Fruit fly (Drosophila melanogaster) whole organism: ENCODE measurements around the gene CG31370.

Experiments
- CG8478 ChIP-seq: fragments of >200 bp; optimal IDR thresholded peaks from 2 replicates; lab custom pipeline; 2018; ENCODE audit warnings: inconsistent platforms
- Dll ChIP-seq: fragments of >200 bp; optimal IDR thresholded peaks from 2 replicates; lab custom pipeline; 2017
- EcR ChIP-seq, 2 experiments: fragments of >200 bp; optimal IDR thresholded peaks; 2 replicates each; lab custom pipeline; 2017; ENCODE audit warnings: missing biosample characterization in 2 of 2, missing genetic modification characterization in 2 of 2, missing genetic modification reagents in 2 of 2
- pan ChIP-seq: fragments of >200 bp; optimal IDR thresholded peaks from 2 replicates; lab custom pipeline; 2017
- psq ChIP-seq: fragments of >200 bp; optimal IDR thresholded peaks from 2 replicates; lab custom pipeline; 2017
- usp ChIP-seq: fragments of >200 bp; optimal IDR thresholded peaks from 2 replicates; lab custom pipeline; 2017; ENCODE audit warnings: missing biosample characterization, missing genetic modification characterization, mixed read lengths

DNA sequence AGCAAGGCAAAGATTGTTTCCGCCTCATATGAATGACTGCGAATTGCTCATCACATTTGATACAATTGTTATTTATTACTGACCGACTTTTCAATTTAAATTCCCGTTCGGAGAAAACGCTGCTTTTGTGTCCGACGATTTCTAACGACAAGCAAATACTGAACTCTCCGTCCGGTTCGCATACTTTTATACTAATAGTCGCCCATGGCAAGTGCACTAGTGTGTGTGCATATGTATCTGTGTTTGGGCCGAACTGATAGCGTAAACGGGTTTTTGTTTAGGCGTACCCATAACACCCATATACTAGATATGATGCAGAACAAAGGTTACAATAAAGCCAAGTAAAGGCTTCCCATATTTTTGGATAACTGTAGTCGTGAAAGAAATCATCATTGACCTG, 6.0 kb downstream of the CG31370 start, which contains the start of gene CG10550:
- TF ChIP-seq CG8478 (lab: Kevin White, UChicago), result no peak
- no peak for TF ChIP-seq Dll
- no peak for TF ChIP-seq psq (lab: Kevin White, UChicago)
- no peak for TF ChIP-seq EcR (GFP tag; optimal IDR thresholded peaks at IDR 0.05; lab: Kevin White, UChicago)
- TF ChIP-seq usp, result no peak
- TF ChIP-seq pan (lab: Kevin White, UChicago), result no peak
